Fruit fly (Drosophila melanogaster): ENCODE data around the gene Arl1.

Arl1 gene

DNA sequence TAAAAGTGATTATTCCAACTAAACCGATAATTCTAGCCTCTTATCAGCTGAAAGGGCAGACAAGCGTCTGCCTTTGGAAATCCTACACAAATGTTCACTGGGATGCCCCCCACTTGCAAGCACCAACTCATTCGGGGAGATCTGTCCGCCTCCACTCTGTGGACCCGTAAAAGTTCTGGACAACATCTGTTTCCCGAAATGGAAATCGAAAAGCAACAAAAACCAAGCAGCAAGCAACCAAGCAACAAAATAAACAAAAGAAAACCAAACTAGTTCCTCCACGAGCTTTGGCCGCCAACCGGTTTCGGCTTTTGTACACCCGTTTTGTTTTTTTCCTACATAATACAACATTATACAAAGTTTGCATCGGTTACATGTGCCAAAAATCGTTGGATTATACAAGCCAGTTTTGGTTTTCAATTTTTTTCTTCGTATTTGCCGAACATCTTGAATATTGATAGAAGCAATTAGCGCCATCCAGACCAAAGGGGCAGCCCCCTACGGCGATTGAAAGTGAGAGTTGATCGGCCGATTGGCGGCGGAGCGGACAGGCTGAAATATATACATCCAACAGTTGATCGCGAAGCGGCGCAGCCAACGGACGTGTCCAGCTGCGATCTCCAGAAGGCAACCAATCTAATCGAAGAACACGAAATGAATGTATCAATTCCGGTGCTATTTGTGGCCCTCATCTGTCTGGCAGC is 24.2 kb upstream of the Arl1 start, which contains the start of gene CG17032:
Gene CG17032 (plus strand): TSS at position 232 of the 704 bp plus-strand sequence.
- no peak for TF ChIP-seq ovo (GFP tag; optimal IDR thresholded peaks at IDR 0.05)
- TF ChIP-seq tj (GFP tag; optimal IDR thresholded peaks at IDR 0.05) = no peak
- TF ChIP-seq cic (GFP tag; optimal IDR thresholded peaks at IDR 0.05) = no peak

DNA sequence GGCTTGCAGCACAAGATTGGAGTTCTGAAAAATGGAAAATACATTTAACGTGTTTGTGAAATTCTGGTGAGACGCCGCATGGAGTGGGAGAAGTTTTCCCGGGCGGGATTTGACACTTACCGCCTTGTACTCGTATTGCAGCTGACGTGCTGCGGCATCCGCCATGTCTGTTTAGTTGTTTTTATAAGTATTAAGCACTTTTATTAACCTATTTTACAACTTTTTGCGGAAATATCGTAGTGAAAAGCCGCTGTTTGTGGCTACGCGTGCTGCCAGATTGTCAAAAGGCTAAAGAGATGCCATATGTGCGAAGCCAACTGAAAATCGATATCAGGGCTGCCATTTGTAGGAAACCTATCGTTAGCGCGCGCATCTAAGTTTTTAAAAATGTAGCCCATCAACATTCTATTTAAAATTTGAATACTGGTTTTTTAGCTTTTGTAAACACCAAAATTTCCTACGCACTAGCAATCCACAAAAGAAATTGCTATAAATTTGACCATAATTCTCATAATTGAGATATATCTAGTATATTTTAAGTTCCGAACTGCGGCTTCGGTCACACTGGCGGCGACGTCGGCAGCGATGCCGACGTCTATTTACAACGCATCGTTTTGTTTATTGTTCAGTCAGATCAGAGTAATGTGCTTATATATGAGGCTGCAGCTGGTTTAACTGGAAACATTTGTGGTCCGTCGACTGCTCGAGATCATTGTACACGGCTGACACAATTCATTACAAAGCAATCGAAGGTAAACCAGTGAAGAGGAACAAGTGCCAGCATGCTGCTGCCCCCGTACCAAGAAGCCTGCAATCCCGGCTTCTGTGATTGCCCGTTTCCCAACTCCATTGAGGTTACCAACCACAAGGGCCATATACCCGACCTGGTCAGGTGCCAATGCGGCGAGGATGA is 15.1 kb upstream of the Arl1 start, which contains the start of the genes Brr2 and CG10516:
Gene Brr2 (minus strand): TSS at position 285 of the 913 bp plus-strand sequence.
Gene CG10516 (plus strand): TSS at position 617 of the 913 bp plus-strand sequence.
- TF ChIP-seq CG11617 (GFP tag; optimal IDR thresholded peaks at IDR 0.05) (peak; percentile 40), Clk (GFP tag; optimal IDR thresholded peaks at IDR 0.05) (no peak), CG1620 (GFP tag; optimal IDR thresholded peaks at IDR 0.05) (peak; percentile 44), pad (GFP tag; optimal IDR thresholded peaks at IDR 0.05) (no peak), Mnt (GFP tag; optimal IDR thresholded peaks at IDR 0.05) (peak; percentile 43), kay (GFP tag; ENCODE audit: borderline replicate concordance) (no peak), cnc (optimal IDR thresholded peaks at IDR 0.05) (no peak), CG7101 (tag; optimal IDR thresholded peaks at IDR 0.05) (no peak), Hr96 (GFP tag; optimal IDR thresholded peaks at IDR 0.05) (peak; percentile 47), ovo (GFP tag; optimal IDR thresholded peaks at IDR 0.05) (no peak), toe (GFP tag; optimal IDR thresholded peaks at IDR 0.05) (peak; percentile 65), bab1 (GFP tag; optimal IDR thresholded peaks at IDR 0.05) (peak; percentile 76), CG5204 (GFP tag; optimal IDR thresholded peaks at IDR 0.05) (no peak), CG12768 (GFP tag; optimal IDR thresholded peaks at IDR 0.05) (no peak), Crg-1 (GFP tag; optimal IDR thresholded peaks at IDR 0.05) (no peak), tj (GFP tag; optimal IDR thresholded peaks at IDR 0.05) (no peak), cic (GFP tag; optimal IDR thresholded peaks at IDR 0.05) (no peak), CG14711 (tag; optimal IDR thresholded peaks at IDR 0.05) (peak; percentile 17)

DNA sequence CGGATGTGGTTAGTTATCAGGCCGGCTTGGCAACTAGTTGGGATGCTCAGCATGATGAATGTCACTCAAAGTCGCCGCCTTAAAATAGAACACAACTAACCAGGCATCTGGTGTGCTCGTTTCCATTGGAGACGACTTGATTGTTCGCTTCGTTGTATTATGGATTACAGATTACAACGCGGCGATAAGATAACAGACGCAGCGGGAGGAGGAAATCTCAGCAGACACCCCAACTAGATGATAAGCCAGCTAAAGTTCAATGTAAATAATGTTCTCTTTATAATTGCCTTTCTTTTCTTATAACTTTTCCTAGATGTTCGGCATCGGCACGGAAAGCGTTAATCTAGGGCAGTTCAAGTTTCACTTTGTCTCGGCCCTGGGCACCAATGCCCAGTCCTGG is 14.2 kb upstream of the Arl1 start:
- TF ChIP-seq bab1 (GFP tag; optimal IDR thresholded peaks at IDR 0.05) (peak; percentile 5), ovo (GFP tag; optimal IDR thresholded peaks at IDR 0.05) (no peak), cic (GFP tag; optimal IDR thresholded peaks at IDR 0.05) (peak; percentile 50)

DNA sequence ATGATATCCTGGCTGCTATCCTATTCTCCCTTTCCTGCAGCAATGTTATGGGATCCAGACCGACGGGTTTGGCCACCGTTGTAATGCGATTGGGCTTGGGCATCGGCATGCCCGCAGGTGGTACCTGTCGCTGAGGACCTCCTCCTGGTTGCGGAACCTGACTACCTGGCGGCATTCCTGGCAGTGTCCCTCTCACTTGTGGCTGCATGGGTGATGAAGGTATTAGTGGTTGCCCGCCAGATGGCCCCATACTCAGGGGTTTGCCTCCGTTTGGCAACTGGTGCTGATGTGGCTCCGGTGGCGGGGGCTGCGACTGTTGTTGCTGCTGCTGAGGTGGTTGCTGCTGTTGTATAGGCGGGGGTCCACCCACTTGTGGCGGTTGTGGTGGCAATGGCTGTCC is 8.8 kb upstream of the Arl1 start:
- TF ChIP-seq CG7101 (tag; optimal IDR thresholded peaks at IDR 0.05) = no peak
- no peak for TF ChIP-seq Clk (GFP tag; optimal IDR thresholded peaks at IDR 0.05)
- no peak for TF ChIP-seq cnc (optimal IDR thresholded peaks at IDR 0.05)

- peak; percentile 43 for TF ChIP-seq cic (GFP tag; optimal IDR thresholded peaks at IDR 0.05)
- no peak for TF ChIP-seq pad (GFP tag; optimal IDR thresholded peaks at IDR 0.05)
- TF ChIP-seq Clk (GFP tag; optimal IDR thresholded peaks at IDR 0.05) = no peak
Observed at dm6 chr3L:15975068-15975467, 7.9 kb upstream of the Arl1 start, which contains the start of gene CG17026. Gene CG17026, plus strand, starts transcription at chr3L:15975368.

DNA sequence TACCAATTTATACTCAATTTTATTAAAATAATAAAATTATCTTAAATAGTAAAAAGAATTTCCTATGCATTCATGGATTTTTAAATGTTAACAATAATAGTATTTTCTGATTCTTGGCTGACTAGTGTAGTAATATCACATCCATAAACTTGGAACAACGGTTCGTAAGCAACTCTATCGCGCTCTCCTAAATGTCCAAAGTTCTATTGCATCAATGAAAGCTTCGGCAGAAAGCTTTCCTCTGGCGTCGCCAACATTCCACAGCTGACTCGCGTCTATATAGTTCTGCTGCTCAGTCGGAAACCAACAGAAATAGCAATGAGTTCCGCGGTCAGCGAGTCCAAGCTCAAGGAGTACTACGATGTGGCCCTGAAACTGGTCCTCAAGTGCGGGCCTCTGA is 6.2 kb upstream of the Arl1 start, which contains the start of gene CG17029:
Gene CG17029 (plus strand): TSS at position 113 of the 400 bp plus-strand sequence.
- TF ChIP-seq CG5204 (GFP tag; optimal IDR thresholded peaks at IDR 0.05) = no peak
- no peak for TF ChIP-seq ovo (GFP tag; optimal IDR thresholded peaks at IDR 0.05)
- no peak for TF ChIP-seq CG7045 (GFP tag; optimal IDR thresholded peaks at IDR 0.05)
- TF ChIP-seq toe (GFP tag; optimal IDR thresholded peaks at IDR 0.05) = no peak
- peak; percentile 16 for TF ChIP-seq pad (GFP tag; optimal IDR thresholded peaks at IDR 0.05)
- TF ChIP-seq CG11617 (GFP tag; optimal IDR thresholded peaks at IDR 0.05) = no peak
- TF ChIP-seq cic (GFP tag; optimal IDR thresholded peaks at IDR 0.05) = peak; percentile 62
- TF ChIP-seq CG1620 (GFP tag; optimal IDR thresholded peaks at IDR 0.05) = no peak
- TF ChIP-seq Hr96 (GFP tag; optimal IDR thresholded peaks at IDR 0.05) = no peak
- no peak for TF ChIP-seq cnc (optimal IDR thresholded peaks at IDR 0.05)
- peak; percentile 82 for TF ChIP-seq CG12768 (GFP tag; optimal IDR thresholded peaks at IDR 0.05)
- no peak for TF ChIP-seq Clk (GFP tag; optimal IDR thresholded peaks at IDR 0.05)
- TF ChIP-seq CG14711 (tag; optimal IDR thresholded peaks at IDR 0.05) = peak; percentile 88
- peak; percentile 20 for TF ChIP-seq CG33017 (tag; optimal IDR thresholded peaks at IDR 0.05)
- no peak for TF ChIP-seq kay (GFP tag; ENCODE audit: borderline replicate concordance)
- peak; percentile 19 for TF ChIP-seq bab1 (GFP tag; optimal IDR thresholded peaks at IDR 0.05)

DNA sequence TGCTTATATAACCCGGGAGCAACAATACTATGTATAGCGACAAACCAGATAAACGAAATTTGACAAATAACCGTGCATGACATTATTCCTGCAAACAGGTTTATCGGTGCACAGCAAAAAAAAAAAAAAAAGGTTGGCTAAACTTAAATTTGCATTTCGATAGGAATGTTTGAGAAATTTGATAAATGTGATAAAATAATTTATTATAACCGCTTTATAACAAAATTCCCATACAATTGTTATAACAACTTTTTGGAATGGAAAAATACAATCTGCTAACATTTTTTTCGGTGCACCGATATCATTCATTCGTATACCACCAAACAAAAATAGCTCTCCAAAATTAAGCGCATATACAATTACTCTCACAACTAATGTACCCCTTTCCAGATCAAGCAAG is 5.4 kb upstream of the Arl1 start:
- TF ChIP-seq toe (GFP tag; optimal IDR thresholded peaks at IDR 0.05) (no peak), CG7045 (GFP tag; optimal IDR thresholded peaks at IDR 0.05) (peak; percentile 8), CG1620 (GFP tag; optimal IDR thresholded peaks at IDR 0.05) (no peak), ovo (GFP tag; optimal IDR thresholded peaks at IDR 0.05) (no peak), CG33017 (tag; optimal IDR thresholded peaks at IDR 0.05) (peak; percentile 39), Mnt (GFP tag; optimal IDR thresholded peaks at IDR 0.05) (no peak), cnc (optimal IDR thresholded peaks at IDR 0.05) (no peak), CG7101 (tag; optimal IDR thresholded peaks at IDR 0.05) (peak; percentile 24), CG14711 (tag; optimal IDR thresholded peaks at IDR 0.05) (peak; percentile 61), bab1 (GFP tag; optimal IDR thresholded peaks at IDR 0.05) (peak; percentile 33), kay (GFP tag; ENCODE audit: borderline replicate concordance) (no peak), CG5204 (GFP tag; optimal IDR thresholded peaks at IDR 0.05) (peak; percentile 30), tj (GFP tag; optimal IDR thresholded peaks at IDR 0.05) (no peak), Crg-1 (GFP tag; optimal IDR thresholded peaks at IDR 0.05) (no peak), CG11617 (GFP tag; optimal IDR thresholded peaks at IDR 0.05) (peak; percentile 31), pad (GFP tag; optimal IDR thresholded peaks at IDR 0.05) (no peak)

Measured in whole organism, adult.